Worm (Caenorhabditis elegans) whole organism, L3 larva: ENCODE results near the gene F28F9.2.

Experiments
- ama-1 ChIP-seq: fragments of 150-350 bp; optimal IDR thresholded peaks from 2 replicates; lab custom pipeline; 2018
- ceh-28 ChIP-seq: fragments of 150-350 bp; optimal IDR thresholded peaks from 2 replicates; lab custom pipeline; 2014; ENCODE audit warnings: missing biosample characterization, missing genetic modification reagents, missing genetic modification characterization
- egl-27 ChIP-seq: sonication (generic microtip); optimal IDR thresholded peaks from 4 replicates; lab custom pipeline; 2017; ENCODE audit warnings: missing biosample characterization, missing genetic modification reagents, missing genetic modification characterization
- hmg-11 ChIP-seq: sonication (generic microtip); optimal IDR thresholded peaks from 2 replicates; lab custom pipeline; 2016; ENCODE audit warnings: missing genetic modification characterization, missing compliant biosample characterization
- jun-1 ChIP-seq: fragments of 150-350 bp; optimal IDR thresholded peaks from 2 replicates; lab custom pipeline; 2014; ENCODE audit warnings: missing biosample characterization, missing genetic modification reagents, missing genetic modification characterization
- nhr-12 ChIP-seq: fragments of 150-350 bp; optimal IDR thresholded peaks from 2 replicates; lab custom pipeline; 2014; ENCODE audit warnings: missing biosample characterization, missing genetic modification characterization
- tbx-2 ChIP-seq: sonication (generic microtip); optimal IDR thresholded peaks from 2 replicates; lab custom pipeline; 2016; ENCODE audit warnings: mild to moderate bottlenecking, missing genetic modification characterization, missing compliant biosample characterization
- unc-62 ChIP-seq: fragments of 150-350 bp; sonication (generic microtip); optimal IDR thresholded peaks from 4 replicates; lab custom pipeline; 2014; ENCODE audit warnings: missing biosample characterization, missing genetic modification reagents, missing genetic modification characterization
- zag-1 ChIP-seq: fragments of 150-350 bp; optimal IDR thresholded peaks from 2 replicates; lab custom pipeline; 2014; ENCODE audit warnings: missing biosample characterization, missing genetic modification characterization
- ztf-4 ChIP-seq: fragments of 150-350 bp; optimal IDR thresholded peaks from 2 replicates; lab custom pipeline; 2014; ENCODE audit warnings: missing biosample characterization, missing genetic modification characterization

- TF ChIP-seq nhr-12 (tag; lab: Kevin White, UChicago) (no peak), tbx-2 (tag; lab: Kevin White, UChicago) (no peak), hmg-11 (tag; lab: Kevin White, UChicago) (no peak), ama-1 (lab: Kevin White, UChicago) (no peak), ztf-4 (tag; lab: Kevin White, UChicago) (no peak), zag-1 (tag; lab: Kevin White, UChicago) (no peak), jun-1 (no peak), unc-62 (GFP tag; lab: Kevin White, UChicago) (no peak), ceh-28 (tag; lab: Kevin White, UChicago) (no peak), egl-27 (tag; lab: Kevin White, UChicago) (no peak)
Observed at ce11 chrIV:3807545-3807944, 32.0 kb upstream of the F28F9.2 start.
